Worm (Caenorhabditis elegans): Measurements from ENCODE around the gene nlp-101.

nlp-101 gene

ce11 chrX:7886200-7886599 lies 47.5 kb downstream of the nlp-101 start:
- TF ChIP-seq nhr-25 (tag; optimal IDR thresholded peaks at IDR 0.05) (no peak), F13H6.1 (tag; optimal IDR thresholded peaks at IDR 0.05) (no peak), R02D3.7 (tag; optimal IDR thresholded peaks at IDR 0.05) (no peak), elt-1 (tag; optimal IDR thresholded peaks at IDR 0.05) (no peak), ztf-11 (tag; optimal IDR thresholded peaks at IDR 0.05) (no peak), ceh-16 (tag; optimal IDR thresholded peaks at IDR 0.05) (no peak), mbf-1 (tag; optimal IDR thresholded peaks at IDR 0.05) (no peak), mab-5 (tag; optimal IDR thresholded peaks at IDR 0.05) (no peak)

- TF ChIP-seq sem-4 (tag; optimal IDR thresholded peaks at IDR 0.05) (no peak), nhr-12 (tag; optimal IDR thresholded peaks at IDR 0.05) (no peak), unc-55 (GFP tag; optimal IDR thresholded peaks at IDR 0.05) (no peak), ztf-11 (tag; optimal IDR thresholded peaks at IDR 0.05) (no peak), lin-39 (tag; optimal IDR thresholded peaks at IDR 0.05) (no peak), Y55F3AM.14 (GFP tag; optimal IDR thresholded peaks at IDR 0.05) (no peak), nhr-25 (tag; optimal IDR thresholded peaks at IDR 0.05) (no peak), nhr-11 (tag; optimal IDR thresholded peaks at IDR 0.05) (no peak), lin-11 (tag; optimal IDR thresholded peaks at IDR 0.05) (no peak), F13H6.1 (tag; optimal IDR thresholded peaks at IDR 0.05) (no peak), unc-62 (GFP tag; optimal IDR thresholded peaks at IDR 0.05) (no peak), nhr-77 (tag; optimal IDR thresholded peaks at IDR 0.05) (no peak), mdl-1 (tag; optimal IDR thresholded peaks at IDR 0.05) (no peak), lsy-2 (tag; optimal IDR thresholded peaks at IDR 0.05) (no peak), fos-1 (tag; optimal IDR thresholded peaks at IDR 0.05) (no peak), zag-1 (tag; optimal IDR thresholded peaks at IDR 0.05) (no peak), ceh-82 (tag; optimal IDR thresholded peaks at IDR 0.05) (no peak)
Observed at ce11 chrX:7888915-7889314, 50.2 kb downstream of the nlp-101 start, which contains the start of gene C39D10.2. Gene C39D10.2, plus strand, starts transcription at chrX:7889215.

Data from whole organism, L2 larva.